Fruit fly (Drosophila melanogaster) whole organism, embryonic: ENCODE results near the gene Acp62F.

ENCODE experiments used
- Abd-B ChIP-seq: fragments of 200-800 bp; sonication (Bioruptor generic); optimal IDR thresholded peaks from 2 replicates; lab custom pipeline; 2018; ENCODE audit warnings: missing biosample characterization, mild to moderate bottlenecking, missing genetic modification characterization, moderate library complexity
- Bteb2 ChIP-seq: fragments of 200-800 bp; sonication (Bioruptor generic); optimal IDR thresholded peaks from 2 replicates; lab custom pipeline; 2016; ENCODE audit warnings: missing biosample characterization, missing genetic modification characterization
- C15 ChIP-seq: fragments of 200-800 bp; sonication (Bioruptor generic); IDR thresholded peaks from 3 replicates; pipeline ENCODE4 v1.3.6; 2022; ENCODE audit warnings: missing biosample characterization, missing genetic modification characterization
- CG10321 ChIP-seq: fragments of 200-800 bp; sonication (Bioruptor generic); IDR thresholded peaks from 2 replicates; pipeline ENCODE4 v1.3.6; 2022; ENCODE audit warnings: missing biosample characterization, missing genetic modification characterization
- CG11398 ChIP-seq: fragments of 200-800 bp; sonication (Bioruptor generic); optimal IDR thresholded peaks from 2 replicates; lab custom pipeline; 2016; ENCODE audit warnings: missing biosample characterization, missing genetic modification characterization
- CG11695 ChIP-seq: fragments of 200-800 bp; sonication (Bioruptor generic); IDR thresholded peaks from 3 replicates; pipeline ENCODE4 v1.3.6; 2022; ENCODE audit warnings: missing biosample characterization, missing genetic modification characterization
- CG12071 ChIP-seq: fragments of 200-800 bp; sonication (Bioruptor generic); optimal IDR thresholded peaks from 3 replicates; lab custom pipeline; 2018; ENCODE audit warnings: missing biosample characterization, mild to moderate bottlenecking, missing genetic modification characterization
- CG1233 ChIP-seq: fragments of 200-800 bp; sonication (Bioruptor generic); optimal IDR thresholded peaks from 4 replicates; lab custom pipeline; 2018; ENCODE audit warnings: missing biosample characterization, mild to moderate bottlenecking, missing genetic modification characterization
- CG13296 ChIP-seq: fragments of 200-800 bp; sonication (Bioruptor generic); optimal IDR thresholded peaks from 3 replicates; lab custom pipeline; 2018; ENCODE audit warnings: missing biosample characterization, mild to moderate bottlenecking, missing genetic modification characterization
- CG13424 ChIP-seq: fragments of 200-800 bp; sonication (Bioruptor generic); optimal IDR thresholded peaks from 2 replicates; lab custom pipeline; 2019; ENCODE audit warnings: missing biosample characterization, mild to moderate bottlenecking, missing genetic modification characterization, moderate library complexity
- CG15073 ChIP-seq: fragments of 200-800 bp; sonication (Bioruptor generic); optimal IDR thresholded peaks from 2 replicates; lab custom pipeline; 2016; ENCODE audit warnings: missing biosample characterization, missing genetic modification characterization
- CG15696 ChIP-seq: fragments of 200-800 bp; sonication (Bioruptor generic); optimal IDR thresholded peaks from 2 replicates; lab custom pipeline; 2019; ENCODE audit warnings: missing biosample characterization, mild to moderate bottlenecking, missing genetic modification characterization, moderate library complexity
- CG32767 ChIP-seq: fragments of 200-800 bp; sonication (Bioruptor generic); IDR thresholded peaks from 2 replicates; pipeline ENCODE4 v1.3.6; 2022; ENCODE audit warnings: missing biosample characterization, missing genetic modification characterization
- CG4404 ChIP-seq: fragments of 200-800 bp; sonication (Bioruptor generic); IDR thresholded peaks from 2 replicates; pipeline ENCODE4 v1.3.6; 2022; ENCODE audit warnings: missing biosample characterization, missing genetic modification characterization
- CG4707 ChIP-seq: fragments of 200-800 bp; sonication (Bioruptor generic); optimal IDR thresholded peaks from 2 replicates; lab custom pipeline; 2018; ENCODE audit warnings: missing biosample characterization, mild to moderate bottlenecking, missing genetic modification characterization, moderate library complexity
- CG8388 ChIP-seq: fragments of 200-800 bp; sonication (Bioruptor generic); optimal IDR thresholded peaks from 2 replicates; lab custom pipeline; 2019; ENCODE audit warnings: missing biosample characterization, mild to moderate bottlenecking, missing genetic modification characterization, moderate library complexity
- CG8478 ChIP-seq: fragments of >200 bp; optimal IDR thresholded peaks from 2 replicates; lab custom pipeline; 2018
- CG9932 ChIP-seq: fragments of 200-800 bp; sonication (Bioruptor generic); IDR thresholded peaks from 2 replicates; pipeline ENCODE4 v1.3.6; 2022; ENCODE audit warnings: missing biosample characterization, missing genetic modification characterization
- Camta ChIP-seq: fragments of 200-800 bp; sonication (Bioruptor generic); optimal IDR thresholded peaks from 2 replicates; lab custom pipeline; 2016; ENCODE audit warnings: missing biosample characterization, missing genetic modification characterization
- HHEX ChIP-seq: fragments of 200-800 bp; sonication (Bioruptor generic); optimal IDR thresholded peaks from 3 replicates; lab custom pipeline; 2017; ENCODE audit warnings: missing biosample characterization, mild to moderate bottlenecking, missing genetic modification characterization, missing genetic modification reagents
- HLHmδ ChIP-seq: fragments of 200-800 bp; sonication (Bioruptor generic); optimal IDR thresholded peaks from 2 replicates; lab custom pipeline; 2018; ENCODE audit warnings: missing biosample characterization, mild to moderate bottlenecking, missing genetic modification characterization, moderate library complexity
- Mes4 ChIP-seq: fragments of 200-800 bp; sonication (Bioruptor generic); optimal IDR thresholded peaks from 2 replicates; lab custom pipeline; 2016; ENCODE audit warnings: missing biosample characterization, missing genetic modification characterization
- NC2β ChIP-seq: fragments of 200-800 bp; sonication (Bioruptor generic); optimal IDR thresholded peaks from 2 replicates; lab custom pipeline; 2016; ENCODE audit warnings: missing biosample characterization, missing genetic modification characterization
- Nf-YB ChIP-seq: fragments of 200-800 bp; sonication (Bioruptor generic); optimal IDR thresholded peaks from 3 replicates; lab custom pipeline; 2019; ENCODE audit warnings: missing biosample characterization, mild to moderate bottlenecking, missing genetic modification characterization, moderate library complexity
- Sin3A ChIP-seq: fragments of >200 bp; optimal IDR thresholded peaks from 2 replicates; lab custom pipeline; 2018
- Ssrp ChIP-seq: fragments of 200-800 bp; sonication (Bioruptor generic); optimal IDR thresholded peaks from 2 replicates; lab custom pipeline; 2018; ENCODE audit warnings: missing biosample characterization, mild to moderate bottlenecking, missing genetic modification characterization, moderate library complexity
- ara ChIP-seq: fragments of 200-800 bp; sonication (Bioruptor generic); IDR thresholded peaks from 2 replicates; pipeline ENCODE4 v1.3.6; 2022; ENCODE audit warnings: missing biosample characterization, missing genetic modification characterization
- ase ChIP-seq: fragments of 200-800 bp; sonication (Bioruptor generic); IDR thresholded peaks from 3 replicates; pipeline ENCODE4 v1.3.6; 2022; ENCODE audit warnings: missing biosample characterization, missing genetic modification characterization
- br ChIP-seq: fragments of >200 bp; optimal IDR thresholded peaks from 2 replicates; lab custom pipeline; 2017
- dmrt99B ChIP-seq: fragments of 200-800 bp; sonication (Bioruptor generic); optimal IDR thresholded peaks from 2 replicates; lab custom pipeline; 2018; ENCODE audit warnings: missing biosample characterization, mild to moderate bottlenecking, missing genetic modification characterization, moderate library complexity
- en ChIP-seq: fragments of 200-800 bp; sonication (Bioruptor generic); optimal IDR thresholded peaks from 2 replicates; lab custom pipeline; 2016; ENCODE audit warnings: missing biosample characterization, missing genetic modification characterization
- esg ChIP-seq: fragments of 200-800 bp; sonication (Bioruptor generic); conservative IDR thresholded peaks from 2 replicates; pipeline ENCODE4 v1.3.6; 2022; ENCODE audit warnings: missing biosample characterization, missing genetic modification characterization
- fd102C ChIP-seq: fragments of 200-800 bp; sonication (Bioruptor generic); optimal IDR thresholded peaks from 2 replicates; lab custom pipeline; 2018; ENCODE audit warnings: missing biosample characterization, mild to moderate bottlenecking, missing genetic modification characterization, moderate library complexity
- gcm ChIP-seq: fragments of 200-800 bp; sonication (Bioruptor generic); optimal IDR thresholded peaks from 2 replicates; lab custom pipeline; 2019; ENCODE audit warnings: missing biosample characterization, mild to moderate bottlenecking, missing genetic modification characterization, moderate library complexity
- gem ChIP-seq: fragments of 200-800 bp; sonication (Bioruptor generic); optimal IDR thresholded peaks from 2 replicates; lab custom pipeline; 2019; ENCODE audit warnings: missing biosample characterization, mild to moderate bottlenecking, missing genetic modification characterization, moderate library complexity
- gfzf ChIP-seq: fragments of 200-800 bp; sonication (Bioruptor generic); optimal IDR thresholded peaks from 2 replicates; lab custom pipeline; 2016; ENCODE audit warnings: missing biosample characterization, mild to moderate bottlenecking, missing genetic modification characterization, moderate library complexity
- hkb ChIP-seq, 2 experiments: fragments of 200-800 bp in 1 of 2; fragments of >200 bp in 1 of 2; sonication (Bioruptor generic) in 1 of 2; IDR thresholded peaks in 1 of 2; optimal IDR thresholded peaks in 1 of 2; 2 replicates each; pipeline versions ENCODE4 v1.3.6 to Lab custom; 2017 to 2022; ENCODE audit warnings: missing biosample characterization in 1 of 2, missing genetic modification characterization in 1 of 2
- lilli ChIP-seq: fragments of 200-800 bp; sonication (Bioruptor generic); optimal IDR thresholded peaks from 3 replicates; lab custom pipeline; 2016; ENCODE audit warnings: missing biosample characterization, missing genetic modification characterization
- pan ChIP-seq, 4 experiments: fragments of >200 bp in 3 of 4; fragments of 200-800 bp in 1 of 4; sonication (Bioruptor generic) in 1 of 4; optimal IDR thresholded peaks in 3 of 4; IDR thresholded peaks in 1 of 4; 2 replicates each; pipeline versions ENCODE4 v1.3.6 to Lab custom; 2017 to 2022; ENCODE audit warnings: missing biosample characterization in 2 of 4, missing genetic modification characterization in 2 of 4, mixed read lengths in 1 of 4
- pzg ChIP-seq: fragments of 200-800 bp; sonication (Bioruptor generic); optimal IDR thresholded peaks from 3 replicates; lab custom pipeline; 2018; ENCODE audit warnings: missing biosample characterization, mild to moderate bottlenecking, missing genetic modification characterization, moderate library complexity
- sc ChIP-seq, 3 experiments: fragments of >200 bp in 2 of 3; fragments of 200-800 bp in 1 of 3; sonication (Bioruptor generic) in 1 of 3; optimal IDR thresholded peaks; 2 replicates in 2 of 3; 3 replicates in 1 of 3; lab custom pipeline; 2017; ENCODE audit warnings: mild to moderate bottlenecking in 1 of 3, missing biosample characterization in 1 of 3, missing genetic modification characterization in 1 of 3, missing genetic modification reagents in 1 of 3
- sens-2 ChIP-seq: fragments of 200-800 bp; sonication (Bioruptor generic); IDR thresholded peaks from 2 replicates; pipeline ENCODE4 v1.3.6; 2022; ENCODE audit warnings: missing biosample characterization, missing genetic modification characterization
- sisA ChIP-seq: fragments of 200-800 bp; sonication (Bioruptor generic); IDR thresholded peaks from 2 replicates; pipeline ENCODE4 v1.3.6; 2022; ENCODE audit warnings: missing biosample characterization, missing genetic modification characterization
- sob ChIP-seq: fragments of 200-800 bp; sonication (Bioruptor generic); IDR thresholded peaks from 2 replicates; pipeline ENCODE4 v1.3.6; 2022; ENCODE audit warnings: missing biosample characterization, missing genetic modification characterization
- tin ChIP-seq: fragments of 200-800 bp; sonication (Bioruptor generic); optimal IDR thresholded peaks from 3 replicates; lab custom pipeline; 2016; ENCODE audit warnings: missing biosample characterization, missing genetic modification characterization
- vvl ChIP-seq: fragments of 200-800 bp; sonication (Bioruptor generic); IDR thresholded peaks from 2 replicates; pipeline ENCODE4 v1.3.6; 2022; ENCODE audit warnings: missing biosample characterization, missing genetic modification characterization
- yki ChIP-seq: fragments of >200 bp; optimal IDR thresholded peaks from 3 replicates; lab custom pipeline; 2018
- z ChIP-seq: fragments of 200-800 bp; sonication (Bioruptor generic); IDR thresholded peaks from 3 replicates; pipeline ENCODE4 v1.3.6; 2022; ENCODE audit warnings: missing biosample characterization, missing genetic modification characterization

The Acp62F gene

dm6 chr3L:2766269-2767088 is 26.9 kb downstream of the Acp62F start, which contains the start of the genes Mrtf and Non2 (continued):
- TF ChIP-seq CG13424 (tag; lab: Kevin White, UChicago) (peak; percentile 72), sisA (GFP tag; lab: Robert Waterston, UW) (peak; percentile 57), sc (optimal IDR thresholded peaks at IDR 0.05; lab: Kevin White, UChicago) (no peak), sc (GFP tag; optimal IDR thresholded peaks at IDR 0.05; lab: Kevin White, UChicago) (no peak), Nf-YB (GFP tag; lab: Kevin White, UChicago) (peak; percentile 26), gem (tag; lab: Kevin White, UChicago) (peak; percentile 75), sob (GFP tag; lab: Robert Waterston, UW) (peak; percentile 58; the same call in 1 of the 2 replicates), en (no peak), CG9932 (GFP tag; lab: Robert Waterston, UW) (peak; percentile 77), CG4707 (GFP tag; lab: Kevin White, UChicago) (no peak), CG8388 (GFP tag; lab: Kevin White, UChicago) (peak; percentile 17), pan (optimal IDR thresholded peaks at IDR 0.05; lab: Kevin White, UChicago) (no peak), pan (GFP tag; optimal IDR thresholded peaks at IDR 0.05 in 1 of 2, IDR thresholded peaks at IDR 0.05 in 1 of 2) (no peak), esg (GFP tag; lab: Robert Waterston, UW) (no peak), CG15073 (GFP tag; lab: Kevin White, UChicago) (no peak), fd102C (GFP tag; lab: Kevin White, UChicago) (no peak), CG1233 (GFP tag; lab: Kevin White, UChicago) (peak; percentile 46), Sin3A (lab: Kevin White, UChicago) (peak; percentile 42), gcm (GFP tag; lab: Kevin White, UChicago) (no peak), CG11695 (GFP tag; lab: Robert Waterston, UW) (0 out of 3 replicates have a peak, but pooled peaks have one; percentile 45), CG15696 (tag; lab: Kevin White, UChicago) (peak; percentile 67), hkb (optimal IDR thresholded peaks at IDR 0.05; lab: Kevin White, UChicago) (no peak), hkb (GFP tag; IDR thresholded peaks at IDR 0.05; lab: Robert Waterston, UW) (0 out of 2 replicates have a peak, but pooled peaks have one; percentile 34), HHEX (GFP tag; lab: Kevin White, UChicago) (peak; percentile 15), Camta (GFP tag; lab: Kevin White, UChicago) (peak; percentile 47), sens-2 (GFP tag; lab: Robert Waterston, UW) (no peak), dmrt99B (tag; lab: Kevin White, UChicago) (peak; percentile 39), gfzf (peak; percentile 19), ase (GFP tag; lab: Robert Waterston, UW) (no peak), NC2β (GFP tag; lab: Kevin White, UChicago) (peak; percentile 48), z (GFP tag; lab: Robert Waterston, UW) (no peak), CG4404 (0 out of 2 replicates have a peak, but pooled peaks have one; percentile 41), br (no peak), CG32767 (GFP tag; lab: Robert Waterston, UW) (0 out of 2 replicates have a peak, but pooled peaks have one; percentile 28), pzg (peak; percentile 52), Abd-B (peak; percentile 58), CG8478 (no peak), ara (GFP tag; lab: Robert Waterston, UW) (peak; percentile 36; the same call in 1 of the 2 replicates), Bteb2 (peak; percentile 18), lilli (GFP tag; lab: Kevin White, UChicago) (peak; percentile 80), C15 (GFP tag; lab: Robert Waterston, UW) (0 out of 3 replicates have a peak, but pooled peaks have one; percentile 26), Ssrp (tag; lab: Kevin White, UChicago) (peak; percentile 40), yki (lab: Kevin White, UChicago) (no peak), CG13296 (GFP tag; lab: Kevin White, UChicago) (peak; percentile 37), CG11398 (GFP tag; lab: Kevin White, UChicago) (no peak), HLHmδ (GFP tag; lab: Kevin White, UChicago) (no peak), CG10321 (GFP tag; lab: Robert Waterston, UW) (no peak), Mes4 (GFP tag; lab: Kevin White, UChicago) (peak; percentile 48), vvl (GFP tag; lab: Robert Waterston, UW) (peak; percentile 38; the same call in 1 of the 2 replicates), CG12071 (GFP tag; lab: Kevin White, UChicago) (no peak), tin (peak; percentile 66)
